Worm (Caenorhabditis elegans): Measurements from ENCODE around the gene byn-1.

The byn-1 gene

ce11 chrIII:6961167-6961566, 29.4 kb downstream of the byn-1 start (continued):
- TF ChIP-seq C04F5.9 (tag; optimal IDR thresholded peaks at IDR 0.05): no peak
- TF ChIP-seq nhr-85 (tag): no peak
- TF ChIP-seq egl-13 (tag; optimal IDR thresholded peaks at IDR 0.05): no peak
- TF ChIP-seq dpl-1 (GFP tag; optimal IDR thresholded peaks at IDR 0.05): peak; percentile 52 to 78 (median 69)
- no peak for TF ChIP-seq grh-1 (GFP tag; IDR thresholded peaks at IDR 0.05)
- no peak for TF ChIP-seq hlh-17 (GFP tag; optimal IDR thresholded peaks at IDR 0.05; ENCODE audit: borderline replicate concordance)
- no peak for TF ChIP-seq unc-86 (tag; optimal IDR thresholded peaks at IDR 0.05)
- TF ChIP-seq fos-1 (tag; optimal IDR thresholded peaks at IDR 0.05): no peak
- no peak for TF ChIP-seq ceh-8 (GFP tag; optimal IDR thresholded peaks at IDR 0.05)
- no peak for TF ChIP-seq mab-9 (GFP tag; IDR thresholded peaks at IDR 0.05)
- peak; percentile 31 for TF ChIP-seq aly-2 (tag; optimal IDR thresholded peaks at IDR 0.05)
- TF ChIP-seq sptf-1 (tag; optimal IDR thresholded peaks at IDR 0.05): no peak
- TF ChIP-seq efl-3 (GFP tag; optimal IDR thresholded peaks at IDR 0.05): no peak
- peak; percentile 67 for TF ChIP-seq C16A3.4 (tag; optimal IDR thresholded peaks at IDR 0.05)
- TF ChIP-seq ama-1 (optimal IDR thresholded peaks at IDR 0.05): peak; percentile 40
- TF ChIP-seq ztf-4 (tag; optimal IDR thresholded peaks at IDR 0.05): no peak
- TF ChIP-seq nhr-28 (tag; optimal IDR thresholded peaks at IDR 0.05): no peak
- peak; percentile 25 for TF ChIP-seq rnt-1 (tag; optimal IDR thresholded peaks at IDR 0.05)
- TF ChIP-seq ceh-88 (GFP tag; IDR thresholded peaks at IDR 0.05): no peak
- 0 out of 2 replicates have a peak, but pooled peaks have one; percentile 10 for TF ChIP-seq isw-1 (GFP tag; IDR thresholded peaks at IDR 0.05)
- no peak for TF ChIP-seq pax-3 (tag; optimal IDR thresholded peaks at IDR 0.05)
- no peak for TF ChIP-seq zip-4 (GFP tag; optimal IDR thresholded peaks at IDR 0.05)
- TF ChIP-seq ceh-63 (GFP tag; optimal IDR thresholded peaks at IDR 0.05): no peak
- TF ChIP-seq lsy-2 (tag; optimal IDR thresholded peaks at IDR 0.05): peak; percentile 94 to 98
- TF ChIP-seq nhr-77 (tag; optimal IDR thresholded peaks at IDR 0.05): no peak
- peak; percentile 75 for TF ChIP-seq mep-1 (tag; optimal IDR thresholded peaks at IDR 0.05)
- no peak for TF ChIP-seq egl-27 (tag; optimal IDR thresholded peaks at IDR 0.05)
- no peak for TF ChIP-seq tlp-1 (tag; optimal IDR thresholded peaks at IDR 0.05)
- no peak for TF ChIP-seq unc-130 (tag; optimal IDR thresholded peaks at IDR 0.05)
- TF ChIP-seq efl-1 (optimal IDR thresholded peaks at IDR 0.05): peak; percentile 68 to 70
- peak; percentile 71 to 95 for TF ChIP-seq efl-1 (GFP tag; optimal IDR thresholded peaks at IDR 0.05 in 1 of 2)
- no peak for TF ChIP-seq nhr-84 (tag; optimal IDR thresholded peaks at IDR 0.05)
- no peak for TF ChIP-seq ets-5 (GFP tag; IDR thresholded peaks at IDR 0.05)
- peak; percentile 91 for TF ChIP-seq skn-1 (tag; optimal IDR thresholded peaks at IDR 0.05)
- no peak for TF ChIP-seq nhr-11 (tag; optimal IDR thresholded peaks at IDR 0.05)
- peak in 1 of 3 experiments; percentile 36 for TF ChIP-seq ceh-82 (tag; optimal IDR thresholded peaks at IDR 0.05)
- TF ChIP-seq lir-3 (tag; optimal IDR thresholded peaks at IDR 0.05; ENCODE audit: poor library complexity): no peak
- TF ChIP-seq elt-2 (tag; optimal IDR thresholded peaks at IDR 0.05): no peak
- TF ChIP-seq snpc-4 (tag; optimal IDR thresholded peaks at IDR 0.05): no peak
- peak; percentile 67 to 80 for TF ChIP-seq lin-35 (GFP tag; optimal IDR thresholded peaks at IDR 0.05)
- TF ChIP-seq swsn-7 (tag; optimal IDR thresholded peaks at IDR 0.05): peak; percentile 9
- TF ChIP-seq nhr-20 (tag; optimal IDR thresholded peaks at IDR 0.05): peak; percentile 25
- TF ChIP-seq alr-1 (tag; optimal IDR thresholded peaks at IDR 0.05; ENCODE audit: borderline replicate concordance): no peak
- TF ChIP-seq nhr-237 (tag; optimal IDR thresholded peaks at IDR 0.05): no peak
- peak; percentile 7 for TF ChIP-seq xbp-1 (tag; optimal IDR thresholded peaks at IDR 0.05)
- TF ChIP-seq tbx-2 (tag; optimal IDR thresholded peaks at IDR 0.05): peak; percentile 2
- no peak for TF ChIP-seq pag-3 (tag; optimal IDR thresholded peaks at IDR 0.05; ENCODE audit: borderline replicate concordance, insufficient read depth)
- TF ChIP-seq unc-62 (GFP tag; optimal IDR thresholded peaks at IDR 0.05): no peak
- peak in 1 of 6 experiments; percentile 1 for TF ChIP-seq elt-3 (tag; optimal IDR thresholded peaks at IDR 0.05)
- TF ChIP-seq aha-1 (tag; optimal IDR thresholded peaks at IDR 0.05): no peak
- TF ChIP-seq fkh-8 (tag; optimal IDR thresholded peaks at IDR 0.05): no peak
- TF ChIP-seq sup-37 (GFP tag; optimal IDR thresholded peaks at IDR 0.05): no peak
- no peak for TF ChIP-seq sox-4 (tag; optimal IDR thresholded peaks at IDR 0.05)
- no peak for TF ChIP-seq nhr-90 (tag; optimal IDR thresholded peaks at IDR 0.05; ENCODE audit: poor library complexity)

Measured in whole organism, L1 larva.